Worm (Caenorhabditis elegans) whole organism, young adult: ENCODE measurements around the gene sma-1.

Source experiments
- B0261.1 ChIP-seq: sonication (generic microtip); optimal IDR thresholded peaks from 2 replicates; lab custom pipeline; 2016; ENCODE audit warnings: mild to moderate bottlenecking, missing genetic modification characterization, moderate library complexity, missing compliant biosample characterization
- B0336.3 ChIP-seq: fragments of 200-800 bp; sonication (Bioruptor generic); IDR thresholded peaks from 2 replicates; pipeline ENCODE4 v1.3.6; 2022; ENCODE audit warnings: missing genetic modification characterization, missing compliant biosample characterization
- C06A6.2 ChIP-seq: fragments of 200-800 bp; sonication (Bioruptor generic); conservative IDR thresholded peaks from 2 replicates; pipeline ENCODE4 v1.3.6; 2022; ENCODE audit warnings: missing genetic modification characterization, missing compliant biosample characterization
- F22D6.2 ChIP-seq: sonication (generic microtip); optimal IDR thresholded peaks from 2 replicates; lab custom pipeline; 2016; ENCODE audit warnings: mild to moderate bottlenecking, missing genetic modification characterization, missing compliant biosample characterization
- F33H1.4 ChIP-seq: fragments of 200-800 bp; sonication (Bioruptor generic); IDR thresholded peaks from 2 replicates; pipeline ENCODE4 v1.3.6; 2022; ENCODE audit warnings: missing genetic modification reagents, missing genetic modification characterization, missing compliant biosample characterization
- F37B4.10 ChIP-seq: fragments of 200-800 bp; sonication (Bioruptor generic); IDR thresholded peaks from 2 replicates; pipeline ENCODE4 v1.3.6; 2022; ENCODE audit warnings: missing genetic modification characterization, missing compliant biosample characterization
- F57C9.4 ChIP-seq: sonication (generic microtip); optimal IDR thresholded peaks from 2 replicates; lab custom pipeline; 2017; ENCODE audit warnings: mild to moderate bottlenecking, missing genetic modification characterization, missing compliant biosample characterization
- K11D2.4 ChIP-seq: fragments of 200-800 bp; sonication (Bioruptor generic); IDR thresholded peaks from 2 replicates; pipeline ENCODE4 v1.3.6; 2022; ENCODE audit warnings: missing genetic modification reagents, missing genetic modification characterization, missing compliant biosample characterization
- K12H6.12 ChIP-seq: fragments of 200-800 bp; sonication (Bioruptor generic); optimal IDR thresholded peaks from 2 replicates; lab custom pipeline; 2018; ENCODE audit warnings: mild to moderate bottlenecking, missing genetic modification characterization, missing compliant biosample characterization
- T07F8.4 ChIP-seq: sonication (generic microtip); optimal IDR thresholded peaks from 2 replicates; lab custom pipeline; 2016; ENCODE audit warnings: mild to moderate bottlenecking, missing genetic modification characterization, moderate library complexity, missing compliant biosample characterization
- Y53F4B.3 ChIP-seq: fragments of 200-800 bp; sonication (Bioruptor generic); IDR thresholded peaks from 2 replicates; pipeline ENCODE4 v1.3.6; 2022; ENCODE audit warnings: missing genetic modification reagents, missing genetic modification characterization, missing compliant biosample characterization
- Y56A3A.18 ChIP-seq: fragments of 200-800 bp; sonication (Bioruptor generic); IDR thresholded peaks from 2 replicates; pipeline ENCODE4 v1.3.6; 2022; ENCODE audit warnings: missing genetic modification reagents, missing genetic modification characterization, missing compliant biosample characterization
- Y67H2A.10 ChIP-seq: fragments of 200-800 bp; sonication (Bioruptor generic); conservative IDR thresholded peaks from 2 replicates; pipeline ENCODE4 v1.3.6; 2022; ENCODE audit warnings: missing genetic modification reagents, missing genetic modification characterization, missing compliant biosample characterization
- ZK185.1 ChIP-seq: sonication (generic microtip); optimal IDR thresholded peaks from 2 replicates; lab custom pipeline; 2016; ENCODE audit warnings: mild to moderate bottlenecking, missing genetic modification characterization, missing compliant biosample characterization; ENCODE audit not compliant: poor library complexity, severe bottlenecking
- attf-3 ChIP-seq: fragments of 200-800 bp; sonication (Bioruptor generic); conservative IDR thresholded peaks from 2 replicates; pipeline ENCODE4 v1.3.6; 2022; ENCODE audit warnings: missing genetic modification reagents, missing genetic modification characterization, missing compliant biosample characterization
- bed-1 ChIP-seq: fragments of 200-800 bp; sonication (Bioruptor generic); IDR thresholded peaks from 2 replicates; pipeline ENCODE4 v1.3.6; 2022; ENCODE audit warnings: missing genetic modification reagents, missing genetic modification characterization, missing compliant biosample characterization
- ccch-3 ChIP-seq: fragments of 200-800 bp; sonication (Bioruptor generic); optimal IDR thresholded peaks from 2 replicates; lab custom pipeline; 2018; ENCODE audit warnings: mild to moderate bottlenecking, missing genetic modification characterization, missing compliant biosample characterization
- ceh-100 ChIP-seq: fragments of 200-800 bp; sonication (Bioruptor generic); IDR thresholded peaks from 2 replicates; pipeline ENCODE4 v1.3.6; 2022; ENCODE audit warnings: missing genetic modification reagents, missing genetic modification characterization, missing compliant biosample characterization
- ceh-58 ChIP-seq: fragments of 200-800 bp; sonication (Bioruptor generic); IDR thresholded peaks from 2 replicates; pipeline ENCODE4 v1.3.6; 2022; ENCODE audit warnings: missing genetic modification characterization, missing compliant biosample characterization
- ceh-79 ChIP-seq: sonication (generic microtip); optimal IDR thresholded peaks from 2 replicates; lab custom pipeline; 2017; ENCODE audit warnings: mild to moderate bottlenecking, missing genetic modification characterization, missing compliant biosample characterization
- ceh-91 ChIP-seq: fragments of 200-800 bp; sonication (Bioruptor generic); IDR thresholded peaks from 2 replicates; pipeline ENCODE4 v1.3.6; 2022; ENCODE audit warnings: missing genetic modification reagents, missing genetic modification characterization, missing compliant biosample characterization
- die-1 ChIP-seq: sonication (generic microtip); optimal IDR thresholded peaks from 2 replicates; lab custom pipeline; 2016; ENCODE audit warnings: missing genotype, mild to moderate bottlenecking, missing genetic modification characterization, missing compliant biosample characterization
- dpl-1 ChIP-seq: fragments of 150-350 bp; optimal IDR thresholded peaks from 2 replicates; lab custom pipeline; 2014; ENCODE audit warnings: missing biosample characterization, missing genetic modification reagents, missing genetic modification characterization
- egl-44 ChIP-seq: fragments of 200-800 bp; sonication (Bioruptor generic); IDR thresholded peaks from 2 replicates; pipeline ENCODE4 v1.3.6; 2022; ENCODE audit warnings: missing genetic modification reagents, missing genetic modification characterization, missing compliant biosample characterization
- egrh-3 ChIP-seq: fragments of 200-800 bp; sonication (Bioruptor generic); IDR thresholded peaks from 2 replicates; pipeline ENCODE4 v1.3.6; 2022; ENCODE audit warnings: missing genetic modification reagents, missing genetic modification characterization, missing compliant biosample characterization
- ets-4 ChIP-seq: fragments of 200-800 bp; sonication (Bioruptor generic); optimal IDR thresholded peaks from 2 replicates; lab custom pipeline; 2018; ENCODE audit warnings: mild to moderate bottlenecking, missing genetic modification characterization, missing compliant biosample characterization
- gei-17 ChIP-seq: fragments of 200-800 bp; sonication (Bioruptor generic); optimal IDR thresholded peaks from 2 replicates; lab custom pipeline; 2018; ENCODE audit warnings: mild to moderate bottlenecking, missing genetic modification characterization, missing compliant biosample characterization
- hlh-12 ChIP-seq: sonication (generic microtip); optimal IDR thresholded peaks from 2 replicates; lab custom pipeline; 2016; ENCODE audit warnings: missing genetic modification characterization, missing compliant biosample characterization
- hsf-1 ChIP-seq: fragments of 200-800 bp; sonication (Bioruptor generic); IDR thresholded peaks from 2 replicates; pipeline ENCODE4 v1.3.6; 2022; ENCODE audit warnings: missing genetic modification reagents, missing genetic modification characterization, missing compliant biosample characterization
- lin-35 ChIP-seq, 3 experiments: fragments of 150-350 bp in 2 of 3; sonication (generic microtip) in 1 of 3; optimal IDR thresholded peaks; 2 replicates each; lab custom pipeline; 2014 to 2018; ENCODE audit warnings: missing biosample characterization in 3 of 3, missing genetic modification characterization in 3 of 3, missing genetic modification reagents in 3 of 3
- lin-40 ChIP-seq: sonication (generic microtip); optimal IDR thresholded peaks from 2 replicates; lab custom pipeline; 2016; ENCODE audit warnings: missing genetic modification characterization, mild to moderate bottlenecking, missing compliant biosample characterization, missing genotype, missing genetic modification reagents
- mel-28 ChIP-seq: sonication (generic microtip); optimal IDR thresholded peaks from 2 replicates; lab custom pipeline; 2016; ENCODE audit warnings: borderline replicate concordance, mild to moderate bottlenecking, missing genetic modification characterization, missing compliant biosample characterization
- nhr-120 ChIP-seq: fragments of 200-800 bp; sonication (Bioruptor generic); IDR thresholded peaks from 2 replicates; pipeline ENCODE4 v1.3.6; 2022; ENCODE audit warnings: missing genetic modification characterization, missing compliant biosample characterization
- nhr-179 ChIP-seq: sonication (generic microtip); optimal IDR thresholded peaks from 2 replicates; lab custom pipeline; 2016; ENCODE audit warnings: mild to moderate bottlenecking, missing genetic modification characterization, missing compliant biosample characterization
- nhr-27 ChIP-seq: fragments of 200-800 bp; sonication (Bioruptor generic); optimal IDR thresholded peaks from 2 replicates; lab custom pipeline; 2018; ENCODE audit warnings: mild to moderate bottlenecking, missing genetic modification characterization, moderate library complexity, missing compliant biosample characterization
- nhr-80 ChIP-seq: sonication (generic microtip); optimal IDR thresholded peaks from 2 replicates; lab custom pipeline; 2016; ENCODE audit warnings: missing genetic modification characterization, missing compliant biosample characterization
- nhr-90 ChIP-seq: sonication (generic microtip); optimal IDR thresholded peaks from 2 replicates; lab custom pipeline; 2016; ENCODE audit warnings: missing genotype, mild to moderate bottlenecking, missing genetic modification characterization, missing compliant biosample characterization
- pha-4 ChIP-seq: fragments of 150-350 bp; sonication (generic microtip); optimal IDR thresholded peaks from 2 replicates; lab custom pipeline; 2014; ENCODE audit warnings: missing biosample characterization, missing genetic modification reagents, missing genetic modification characterization
- rpc-1 ChIP-seq, 2 experiments: fragments of 150-350 bp in 1 of 2; sonication (generic microtip) in 1 of 2; optimal IDR thresholded peaks; 2 replicates each; lab custom pipeline; 2014 to 2018; ENCODE audit warnings: missing biosample characterization in 1 of 2, missing genetic modification characterization in 1 of 2, missing genetic modification reagents in 1 of 2, missing genotype in 1 of 2
- sea-2 ChIP-seq: fragments of 200-800 bp; sonication (Bioruptor generic); IDR thresholded peaks from 2 replicates; pipeline ENCODE4 v1.3.6; 2022; ENCODE audit warnings: missing genetic modification characterization, missing compliant biosample characterization
- snpc-1.1 ChIP-seq: sonication (generic microtip); optimal IDR thresholded peaks from 2 replicates; lab custom pipeline; 2017; ENCODE audit warnings: missing genetic modification characterization, mild to moderate bottlenecking, missing compliant biosample characterization, antibody characterized with exemption, moderate library complexity, missing genotype, missing genetic modification reagents; ENCODE audit not compliant: insufficient read depth
- somi-1 ChIP-seq: fragments of 200-800 bp; sonication (Bioruptor generic); optimal IDR thresholded peaks from 2 replicates; lab custom pipeline; 2018; ENCODE audit warnings: mild to moderate bottlenecking, missing genetic modification characterization, missing compliant biosample characterization
- tlf-1 ChIP-seq: fragments of 200-800 bp; sonication (Bioruptor generic); optimal IDR thresholded peaks from 2 replicates; lab custom pipeline; 2018; ENCODE audit warnings: mild to moderate bottlenecking, missing genetic modification characterization, missing compliant biosample characterization
- xnd-1 ChIP-seq: sonication (generic microtip); optimal IDR thresholded peaks from 2 replicates; lab custom pipeline; 2016; ENCODE audit warnings: missing genotype, missing genetic modification reagents, missing genetic modification characterization, missing compliant biosample characterization
- zfh-2 ChIP-seq: fragments of 200-800 bp; sonication (Bioruptor generic); conservative IDR thresholded peaks from 2 replicates; pipeline ENCODE4 v1.3.6; 2022; ENCODE audit warnings: missing genetic modification reagents, missing genetic modification characterization, missing compliant biosample characterization
- zim-3 ChIP-seq: sonication (generic microtip); optimal IDR thresholded peaks from 2 replicates; lab custom pipeline; 2017; ENCODE audit warnings: mild to moderate bottlenecking, missing genetic modification characterization, moderate library complexity, missing compliant biosample characterization
- ztf-18 ChIP-seq: sonication (generic microtip); optimal IDR thresholded peaks from 2 replicates; lab custom pipeline; 2016; ENCODE audit warnings: missing genotype, mild to moderate bottlenecking, missing genetic modification characterization, missing compliant biosample characterization
- ztf-22 ChIP-seq: fragments of 200-800 bp; sonication (Bioruptor generic); optimal IDR thresholded peaks from 2 replicates; lab custom pipeline; 2018; ENCODE audit warnings: mild to moderate bottlenecking, missing genetic modification characterization, moderate library complexity, missing compliant biosample characterization
- ztf-25 ChIP-seq: fragments of 200-800 bp; sonication (Bioruptor generic); IDR thresholded peaks from 2 replicates; pipeline ENCODE4 v1.3.6; 2022; ENCODE audit warnings: missing genetic modification reagents, missing genetic modification characterization, missing compliant biosample characterization
- ztf-6 ChIP-seq: fragments of 200-800 bp; sonication (Bioruptor generic); IDR thresholded peaks from 2 replicates; pipeline ENCODE4 v1.3.6; 2022; ENCODE audit warnings: missing genetic modification reagents, missing genetic modification characterization, missing compliant biosample characterization

Gene sma-1

ce11 chrV:11921229-11921628 lies 22.0 kb downstream of the sma-1 start (continued):
- TF ChIP-seq ztf-25 (GFP tag; lab: Robert Waterston, UW) = no peak
- TF ChIP-seq K12H6.12 = peak; percentile 56
- TF ChIP-seq gei-17 = no peak
- no peak for TF ChIP-seq rpc-1 (optimal IDR thresholded peaks at IDR 0.05; lab: Kevin White, UChicago)
- no peak for TF ChIP-seq rpc-1 (tag; optimal IDR thresholded peaks at IDR 0.05; lab: Kevin White, UChicago)
- TF ChIP-seq Y53F4B.3 (GFP tag; lab: Robert Waterston, UW) = no peak
- no peak for TF ChIP-seq C06A6.2
- TF ChIP-seq F37B4.10 (GFP tag; lab: Robert Waterston, UW) = no peak
- no peak for TF ChIP-seq attf-3 (GFP tag; lab: Robert Waterston, UW)
- TF ChIP-seq K11D2.4 (GFP tag; lab: Robert Waterston, UW) = no peak
- no peak for TF ChIP-seq tlf-1 (GFP tag; lab: Kevin White, UChicago)
- TF ChIP-seq F22D6.2 (tag; lab: Kevin White, UChicago) = no peak
- no peak for TF ChIP-seq B0261.1 (tag; lab: Kevin White, UChicago)
- peak in 1 of 3 experiments; percentile 24 for TF ChIP-seq lin-35 (GFP tag; optimal IDR thresholded peaks at IDR 0.05; lab: Kevin White, UChicago)
- no peak for TF ChIP-seq ztf-6 (GFP tag; lab: Robert Waterston, UW)
- TF ChIP-seq ccch-3 (GFP tag; lab: Kevin White, UChicago) = no peak
- no peak for TF ChIP-seq egrh-3 (GFP tag; lab: Robert Waterston, UW)
- no peak for TF ChIP-seq zim-3
- TF ChIP-seq dpl-1 (GFP tag; lab: Kevin White, UChicago) = no peak
- peak; percentile 17 for TF ChIP-seq ZK185.1
- TF ChIP-seq die-1 (tag; lab: Kevin White, UChicago) = no peak
- TF ChIP-seq ceh-79 (tag; lab: Kevin White, UChicago) = no peak
- no peak for TF ChIP-seq somi-1 (GFP tag; lab: Kevin White, UChicago)
- no peak for TF ChIP-seq F33H1.4 (GFP tag; lab: Robert Waterston, UW)
- no peak for TF ChIP-seq nhr-90 (tag; lab: Kevin White, UChicago)
- TF ChIP-seq zfh-2 = no peak
- peak; percentile 82 for TF ChIP-seq nhr-80 (tag; lab: Kevin White, UChicago)
- TF ChIP-seq ztf-18 (tag; lab: Kevin White, UChicago) = no peak
- TF ChIP-seq ceh-100 (GFP tag; lab: Robert Waterston, UW) = no peak
- peak; percentile 10; the same call in 1 of the 2 replicates for TF ChIP-seq B0336.3 (GFP tag; lab: Robert Waterston, UW)
- no peak for TF ChIP-seq nhr-179
- TF ChIP-seq hlh-12 (tag; lab: Kevin White, UChicago) = no peak
- no peak for TF ChIP-seq mel-28 (tag; lab: Kevin White, UChicago)
- TF ChIP-seq T07F8.4 = no peak
- no peak for TF ChIP-seq egl-44 (GFP tag; lab: Robert Waterston, UW)
- no peak for TF ChIP-seq Y67H2A.10 (GFP tag; lab: Robert Waterston, UW)
- TF ChIP-seq hsf-1 (GFP tag; lab: Robert Waterston, UW) = no peak
- no peak for TF ChIP-seq xnd-1 (tag; lab: Kevin White, UChicago)
- no peak for TF ChIP-seq nhr-27 (tag; lab: Kevin White, UChicago)
- no peak for TF ChIP-seq Y56A3A.18 (GFP tag; lab: Robert Waterston, UW)
- TF ChIP-seq ceh-58 (GFP tag; lab: Robert Waterston, UW) = no peak
- no peak for TF ChIP-seq ets-4 (GFP tag; lab: Kevin White, UChicago)
- no peak for TF ChIP-seq sea-2 (GFP tag; lab: Robert Waterston, UW)
- no peak for TF ChIP-seq F57C9.4 (tag; lab: Kevin White, UChicago)
- TF ChIP-seq bed-1 (GFP tag; lab: Robert Waterston, UW) = no peak
- no peak for TF ChIP-seq snpc-1.1 (tag; lab: Kevin White, UChicago)
- TF ChIP-seq ztf-22 (GFP tag; lab: Kevin White, UChicago) = no peak
- TF ChIP-seq nhr-120 (GFP tag; lab: Robert Waterston, UW) = no peak
- TF ChIP-seq lin-40 = peak; percentile 27
- no peak for TF ChIP-seq pha-4 (tag; lab: Kevin White, UChicago)
- no peak for TF ChIP-seq ceh-91 (GFP tag; lab: Robert Waterston, UW)
